Worm (Caenorhabditis elegans) whole organism, mixed stage, embryonic: ENCODE results near the gene cpx-2.

ENCODE experiments used
- M03D4.4 ChIP-seq: sonication (generic microtip); optimal IDR thresholded peaks from 2 replicates; lab custom pipeline; 2017; ENCODE audit warnings: mild to moderate bottlenecking, missing genetic modification characterization, missing compliant biosample characterization
- bed-3 ChIP-seq: fragments of 200-800 bp; sonication (Bioruptor generic); optimal IDR thresholded peaks from 3 replicates; lab custom pipeline; 2018; ENCODE audit warnings: mild to moderate bottlenecking, missing genetic modification characterization, moderate library complexity, missing compliant biosample characterization
- blmp-1 ChIP-seq: fragments of 150-350 bp; optimal IDR thresholded peaks from 2 replicates; lab custom pipeline; 2014; ENCODE audit warnings: missing biosample characterization, missing genetic modification characterization
- ceh-39 ChIP-seq: fragments of 150-350 bp; optimal IDR thresholded peaks from 2 replicates; lab custom pipeline; 2014; ENCODE audit warnings: missing biosample characterization, missing genetic modification characterization
- ceh-43 ChIP-seq: fragments of 200-800 bp; sonication (Bioruptor generic); optimal IDR thresholded peaks from 2 replicates; lab custom pipeline; 2018; ENCODE audit warnings: mild to moderate bottlenecking, missing genetic modification characterization, moderate library complexity, missing compliant biosample characterization
- ceh-83 ChIP-seq: fragments of 200-800 bp; sonication (Bioruptor generic); optimal IDR thresholded peaks from 2 replicates; lab custom pipeline; 2018; ENCODE audit warnings: mild to moderate bottlenecking, missing genetic modification characterization, missing compliant biosample characterization
- ces-1 ChIP-seq: fragments of 150-350 bp; optimal IDR thresholded peaks from 2 replicates; lab custom pipeline; 2014; ENCODE audit warnings: missing biosample characterization, missing genetic modification reagents, missing genetic modification characterization
- cnd-1 ChIP-seq: fragments of 200-800 bp; sonication (Bioruptor generic); optimal IDR thresholded peaks from 2 replicates; lab custom pipeline; 2018; ENCODE audit warnings: mild to moderate bottlenecking, missing genetic modification characterization, missing compliant biosample characterization
- drap-1 ChIP-seq: fragments of 200-800 bp; sonication (Bioruptor generic); optimal IDR thresholded peaks from 3 replicates; lab custom pipeline; 2018; ENCODE audit warnings: mild to moderate bottlenecking, missing genetic modification characterization, missing compliant biosample characterization
- elt-1 ChIP-seq: sonication (generic microtip); optimal IDR thresholded peaks from 2 replicates; lab custom pipeline; 2017; ENCODE audit warnings: missing genetic modification characterization, mild to moderate bottlenecking, missing compliant biosample characterization, antibody characterized with exemption, moderate library complexity, borderline replicate concordance; ENCODE audit not compliant: insufficient read depth
- elt-3 ChIP-seq: fragments of 150-350 bp; optimal IDR thresholded peaks from 2 replicates; lab custom pipeline; 2014; ENCODE audit warnings: missing biosample characterization, missing genetic modification characterization
- flh-1 ChIP-seq: fragments of 200-800 bp; sonication (Bioruptor generic); optimal IDR thresholded peaks from 2 replicates; lab custom pipeline; 2018; ENCODE audit warnings: mild to moderate bottlenecking, missing genetic modification characterization, moderate library complexity, missing compliant biosample characterization
- ham-2 ChIP-seq: fragments of 200-800 bp; sonication (Bioruptor generic); optimal IDR thresholded peaks from 2 replicates; lab custom pipeline; 2018; ENCODE audit warnings: mild to moderate bottlenecking, missing genetic modification characterization, missing compliant biosample characterization
- hlh-1 ChIP-seq: fragments of 150-350 bp; optimal IDR thresholded peaks from 2 replicates; lab custom pipeline; 2014; ENCODE audit warnings: missing biosample characterization, missing genetic modification reagents, missing genetic modification characterization
- lin-13 ChIP-seq: fragments of 150-350 bp; optimal IDR thresholded peaks from 2 replicates; lab custom pipeline; 2014; ENCODE audit warnings: missing biosample characterization, missing genetic modification characterization
- lin-32 ChIP-seq: fragments of 200-800 bp; sonication (Bioruptor generic); optimal IDR thresholded peaks from 2 replicates; lab custom pipeline; 2018; ENCODE audit warnings: mild to moderate bottlenecking, missing genetic modification characterization, missing compliant biosample characterization
- lsy-2 ChIP-seq: fragments of 150-350 bp; optimal IDR thresholded peaks from 2 replicates; lab custom pipeline; 2014; ENCODE audit warnings: missing biosample characterization, missing genetic modification characterization
- mab-5 ChIP-seq: fragments of 150-350 bp; optimal IDR thresholded peaks from 2 replicates; lab custom pipeline; 2014; ENCODE audit warnings: missing biosample characterization, missing genetic modification characterization
- mep-1 ChIP-seq: fragments of 150-350 bp; optimal IDR thresholded peaks from 2 replicates; lab custom pipeline; 2017; ENCODE audit warnings: missing biosample characterization, missing genetic modification reagents, missing genetic modification characterization, inconsistent platforms
- mls-2 ChIP-seq: sonication (generic microtip); optimal IDR thresholded peaks from 2 replicates; lab custom pipeline; 2016; ENCODE audit warnings: mild to moderate bottlenecking, missing genetic modification characterization, moderate library complexity, missing compliant biosample characterization
- nhr-12 ChIP-seq: fragments of 150-350 bp; optimal IDR thresholded peaks from 2 replicates; lab custom pipeline; 2014; ENCODE audit warnings: missing biosample characterization, missing genetic modification characterization
- nhr-2 ChIP-seq: fragments of 150-350 bp; optimal IDR thresholded peaks from 2 replicates; lab custom pipeline; 2014; ENCODE audit warnings: missing biosample characterization, missing genetic modification characterization
- nhr-237 ChIP-seq: fragments of 150-350 bp; optimal IDR thresholded peaks from 2 replicates; lab custom pipeline; 2014; ENCODE audit warnings: missing biosample characterization, missing genetic modification characterization
- sem-2 ChIP-seq: fragments of 200-800 bp; sonication (Bioruptor generic); optimal IDR thresholded peaks from 2 replicates; lab custom pipeline; 2018; ENCODE audit warnings: mild to moderate bottlenecking, missing genetic modification characterization, missing compliant biosample characterization
- unc-120 ChIP-seq: sonication (generic microtip); optimal IDR thresholded peaks from 2 replicates; lab custom pipeline; 2017; ENCODE audit warnings: missing genetic modification characterization, missing compliant biosample characterization; ENCODE audit not compliant: poor library complexity, severe bottlenecking
- unc-39 ChIP-seq: fragments of 150-350 bp; optimal IDR thresholded peaks from 2 replicates; lab custom pipeline; 2014; ENCODE audit warnings: missing biosample characterization, missing genetic modification characterization
- unc-62 ChIP-seq: fragments of 150-350 bp; optimal IDR thresholded peaks from 2 replicates; lab custom pipeline; 2014; ENCODE audit warnings: missing biosample characterization, missing genetic modification reagents, missing genetic modification characterization
- zip-8 ChIP-seq: fragments of 150-350 bp; optimal IDR thresholded peaks from 2 replicates; lab custom pipeline; 2014; ENCODE audit warnings: missing biosample characterization, missing genetic modification characterization

cpx-2 gene

DNA sequence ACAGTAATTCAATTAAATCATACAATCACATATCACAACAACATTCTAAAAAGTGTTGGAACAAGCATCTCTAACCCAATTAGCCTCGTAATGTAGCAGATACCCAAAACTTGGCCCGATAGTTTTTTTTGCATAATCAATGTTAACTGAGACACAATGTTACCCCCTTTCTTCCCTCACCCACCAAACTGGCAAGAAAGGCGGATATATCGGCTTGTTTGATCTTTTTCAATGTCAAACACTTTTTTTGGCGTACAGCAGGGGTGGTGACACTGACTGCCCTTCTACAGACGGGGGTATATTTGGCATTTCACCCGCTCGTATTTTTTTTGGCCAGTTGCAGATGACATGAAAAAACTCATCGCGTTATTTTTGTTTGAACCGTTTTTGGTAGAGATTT, 39.0 kb upstream of the cpx-2 start:
- TF ChIP-seq drap-1 (no peak), nhr-237 (tag; lab: Kevin White, UChicago) (no peak), cnd-1 (tag; lab: Kevin White, UChicago) (no peak), ceh-83 (GFP tag; lab: Kevin White, UChicago) (no peak), mep-1 (tag; lab: Kevin White, UChicago) (no peak), ces-1 (no peak)

DNA sequence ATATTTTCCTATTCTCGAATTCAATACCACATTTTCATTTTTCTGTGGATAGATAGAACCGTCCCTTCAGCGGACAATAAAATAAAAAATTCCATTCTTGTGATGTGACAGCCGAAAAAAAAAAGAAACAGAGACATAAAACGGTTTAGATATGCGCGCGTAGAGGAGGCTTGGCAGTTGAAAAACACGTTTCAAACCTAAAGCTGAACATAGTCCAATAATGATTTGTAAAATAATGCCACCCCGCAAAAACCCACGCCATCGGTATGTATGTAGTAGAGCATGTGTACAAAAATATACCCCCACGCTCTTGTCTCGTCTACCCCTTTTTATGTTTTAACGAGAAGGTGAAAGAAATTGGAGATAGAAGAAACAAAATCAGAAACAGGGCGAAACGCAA, 37.6 kb upstream of the cpx-2 start:
- TF ChIP-seq ces-1 (no peak), elt-1 (tag; lab: Kevin White, UChicago) (no peak), sem-2 (GFP tag; lab: Kevin White, UChicago) (no peak), flh-1 (GFP tag; lab: Kevin White, UChicago) (no peak), mls-2 (tag; lab: Kevin White, UChicago) (no peak), mep-1 (tag; lab: Kevin White, UChicago) (no peak), cnd-1 (tag; lab: Kevin White, UChicago) (no peak), elt-3 (tag; lab: Kevin White, UChicago) (no peak), ceh-83 (GFP tag; lab: Kevin White, UChicago) (no peak), zip-8 (tag; lab: Kevin White, UChicago) (no peak), lsy-2 (tag; lab: Kevin White, UChicago) (no peak), unc-120 (tag; lab: Kevin White, UChicago) (no peak), M03D4.4 (tag; lab: Kevin White, UChicago) (no peak), lin-32 (GFP tag; lab: Kevin White, UChicago) (no peak)

DNA sequence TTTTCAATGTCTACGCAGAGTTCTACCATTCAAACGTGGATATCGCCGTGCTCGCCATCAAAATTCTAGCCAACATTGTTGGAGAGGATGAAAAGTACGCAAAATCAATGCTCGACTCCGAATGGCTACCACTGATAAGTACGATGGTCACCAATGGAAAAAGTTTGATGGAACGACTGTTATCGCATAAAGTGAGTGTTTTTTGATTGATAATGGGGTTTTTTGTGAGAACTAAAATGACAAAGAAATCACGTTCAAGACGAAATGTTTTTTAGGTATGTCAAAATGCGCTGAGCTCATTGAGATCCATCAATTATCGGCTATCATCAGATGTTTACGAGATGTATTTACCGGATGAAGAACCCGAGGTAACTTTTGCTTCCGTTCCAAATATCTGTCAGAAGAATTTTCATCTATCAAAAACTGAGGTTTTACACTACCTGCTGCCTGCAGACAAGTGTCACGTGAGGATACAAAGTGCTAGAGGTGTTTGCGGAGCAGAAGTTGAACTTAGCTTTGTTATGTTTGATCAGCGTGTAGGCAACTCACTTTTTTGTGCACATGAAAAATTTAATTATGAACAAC, 35.2 kb upstream of the cpx-2 start:
- TF ChIP-seq bed-3 (GFP tag; lab: Kevin White, UChicago) (no peak), ham-2 (GFP tag; lab: Kevin White, UChicago) (no peak), unc-62 (GFP tag; lab: Kevin White, UChicago) (no peak), ces-1 (no peak), unc-120 (tag; lab: Kevin White, UChicago) (no peak)

DNA sequence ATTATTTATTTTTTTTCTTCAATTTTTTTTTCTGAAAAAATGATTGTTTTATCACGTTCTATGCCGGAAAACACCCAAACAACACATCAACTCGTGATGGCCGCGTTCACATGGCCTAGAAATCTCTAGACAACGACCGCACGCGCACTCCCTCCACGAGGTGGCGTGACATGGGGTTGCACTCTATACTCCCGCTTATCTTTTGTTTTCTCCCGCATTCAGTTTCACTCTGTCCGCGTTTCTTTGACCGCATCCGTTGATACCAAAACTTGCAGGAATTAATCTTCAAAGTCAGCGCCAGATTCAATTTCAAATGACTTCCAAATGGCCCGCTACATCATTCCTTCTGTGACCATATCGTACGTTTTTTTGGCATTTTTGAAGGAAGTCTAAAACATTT, 33.9 kb upstream of the cpx-2 start, which contains the start of gene F17H10.1:
F17H10.1 (plus strand) TSS at position 276 of the 400 bp plus-strand sequence.
- TF ChIP-seq nhr-12 (tag; lab: Kevin White, UChicago) (no peak), ceh-43 (GFP tag; lab: Kevin White, UChicago) (no peak), ceh-83 (GFP tag; lab: Kevin White, UChicago) (peak; percentile 53), unc-39 (tag; lab: Kevin White, UChicago) (no peak), ceh-39 (tag; lab: Kevin White, UChicago) (no peak), mls-2 (tag; lab: Kevin White, UChicago) (no peak), flh-1 (GFP tag; lab: Kevin White, UChicago) (no peak), nhr-2 (tag; lab: Kevin White, UChicago) (peak; percentile 14), mab-5 (tag; lab: Kevin White, UChicago) (no peak), bed-3 (GFP tag; lab: Kevin White, UChicago) (no peak), zip-8 (tag; lab: Kevin White, UChicago) (no peak), lin-13 (tag; lab: Kevin White, UChicago) (peak; percentile 23), elt-3 (tag; lab: Kevin White, UChicago) (peak; percentile 48)

DNA sequence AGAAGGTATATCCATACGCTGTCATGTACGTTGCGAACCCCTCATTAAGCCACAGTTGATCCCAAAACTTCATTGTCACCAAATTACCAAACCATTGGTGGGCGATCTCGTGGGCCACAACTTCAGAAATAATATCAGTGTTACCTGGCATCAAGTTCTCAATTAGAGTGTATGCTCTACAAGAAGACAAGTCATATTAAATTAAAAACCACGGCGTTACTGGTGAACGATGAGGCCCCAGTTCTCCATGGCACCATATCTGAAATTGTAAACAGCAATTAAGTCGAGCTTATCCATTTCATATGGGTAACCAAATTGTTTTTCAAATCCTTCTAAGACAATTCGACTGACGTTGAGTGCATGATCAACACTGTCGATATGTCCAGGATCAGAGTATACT, 31.8 kb upstream of the cpx-2 start:
- no peak for TF ChIP-seq nhr-2 (tag; lab: Kevin White, UChicago)
- no peak for TF ChIP-seq unc-62 (GFP tag; lab: Kevin White, UChicago)
- no peak for TF ChIP-seq elt-3 (tag; lab: Kevin White, UChicago)
- TF ChIP-seq ceh-43 (GFP tag; lab: Kevin White, UChicago): no peak
- TF ChIP-seq lin-13 (tag; lab: Kevin White, UChicago): no peak
- TF ChIP-seq M03D4.4 (tag; lab: Kevin White, UChicago): no peak
- no peak for TF ChIP-seq unc-120 (tag; lab: Kevin White, UChicago)
- no peak for TF ChIP-seq ceh-83 (GFP tag; lab: Kevin White, UChicago)
- TF ChIP-seq, all 35 proteins: peak for 0

DNA sequence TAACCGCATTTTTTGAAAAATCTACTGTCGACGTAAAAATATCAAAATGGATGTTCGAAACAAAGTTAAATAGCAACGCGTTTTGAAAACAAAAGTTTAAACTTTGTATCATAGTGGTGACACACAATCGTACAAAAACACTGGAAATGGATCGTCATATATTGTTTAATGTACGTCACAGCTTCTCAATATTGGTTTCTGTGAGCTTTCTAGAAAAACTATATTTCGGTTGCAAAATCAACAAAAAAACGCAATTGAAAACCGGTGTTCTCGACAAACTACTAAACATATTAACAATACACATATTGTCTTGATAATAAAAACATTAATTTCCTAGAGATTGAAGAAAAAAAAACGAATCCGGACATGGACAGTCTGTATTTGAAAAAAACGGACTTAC, 29.4 kb upstream of the cpx-2 start, which contains the start of gene R03G8.6:
R03G8.6 (minus strand) TSS at position 101 of the 400 bp plus-strand sequence.
- TF ChIP-seq elt-3 (tag; lab: Kevin White, UChicago) (no peak), flh-1 (GFP tag; lab: Kevin White, UChicago) (no peak), hlh-1 (tag; lab: Kevin White, UChicago) (no peak), nhr-12 (tag; lab: Kevin White, UChicago) (no peak), nhr-237 (tag; lab: Kevin White, UChicago) (no peak), unc-62 (GFP tag; lab: Kevin White, UChicago) (no peak), blmp-1 (tag; lab: Kevin White, UChicago) (no peak)
